Comparison of ENCODE assay signal across 1 fruit fly cellular context in the genomic region with DNA sequence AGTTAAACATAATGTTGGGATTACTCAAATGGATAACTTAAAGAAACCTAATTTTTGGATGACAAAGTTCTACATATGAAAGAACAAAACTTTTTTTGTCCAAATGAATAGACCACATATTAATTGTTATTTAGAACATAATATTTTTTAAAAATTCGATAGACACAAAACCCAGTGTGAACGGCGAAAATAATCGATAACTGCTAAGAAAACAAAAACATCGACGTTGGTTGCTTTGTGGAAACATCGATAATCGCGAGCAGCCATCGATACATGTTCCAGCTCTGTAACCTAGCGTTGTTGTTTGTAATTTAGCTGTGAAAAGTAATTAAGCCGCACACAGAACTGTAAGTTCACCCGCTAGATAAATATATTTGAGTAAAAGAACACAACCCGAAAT.
A peak's percentile ranks its signal among the peaks of the same experiment; 100 is the strongest.
TF ChIP-seq lines count a peak whose summit lies in the region.

A gene (plus strand): TSS at position 226 of the 400 bp plus-strand sequence.

TF ChIP-seq in whole organism, embryonic, 481 proteins besides CTCF, POLR2A, EP300 and RAD21 (continued from another document and continues in another):
- no peak for TF ChIP-seq CG11093 (GFP tag; IDR thresholded peaks at IDR 0.05; lab: Robert Waterston, UW)
- no peak for TF ChIP-seq CG3838 (GFP tag; optimal IDR thresholded peaks at IDR 0.05; lab: Kevin White, UChicago)
- TF ChIP-seq pfk (GFP tag; optimal IDR thresholded peaks at IDR 0.05; lab: Kevin White, UChicago), result no peak
- TF ChIP-seq TFAM (GFP tag; optimal IDR thresholded peaks at IDR 0.05; lab: Kevin White, UChicago), result no peak
- no peak for TF ChIP-seq CG31441 (GFP tag; IDR thresholded peaks at IDR 0.05; lab: Robert Waterston, UW)
- TF ChIP-seq danr (GFP tag; IDR thresholded peaks at IDR 0.05; lab: Robert Waterston, UW), result no peak
- peak; percentile 99 for TF ChIP-seq Opbp (GFP tag; IDR thresholded peaks at IDR 0.05; lab: Robert Waterston, UW; ENCODE audit: partially characterized antibody)
- TF ChIP-seq CG34422 (GFP tag; IDR thresholded peaks at IDR 0.05; lab: Robert Waterston, UW), result peak; percentile 6; the same call in 1 of the 3 replicates
- peak; percentile 59 for TF ChIP-seq row (GFP tag; IDR thresholded peaks at IDR 0.05; lab: Robert Waterston, UW)
- TF ChIP-seq CG7839 (tag; optimal IDR thresholded peaks at IDR 0.05; lab: Kevin White, UChicago), result no peak
- no peak for TF ChIP-seq CG18619 (GFP tag; optimal IDR thresholded peaks at IDR 0.05; lab: Kevin White, UChicago)
- no peak for TF ChIP-seq trh (GFP tag; optimal IDR thresholded peaks at IDR 0.05; lab: Kevin White, UChicago)
- no peak; the same call in 1 of the 2 replicates for TF ChIP-seq CG32532 (GFP tag; IDR thresholded peaks at IDR 0.05; lab: Robert Waterston, UW)
- TF ChIP-seq CG3995 (GFP tag; optimal IDR thresholded peaks at IDR 0.05; lab: Kevin White, UChicago), result peak; percentile 60
- TF ChIP-seq E2f2 (GFP tag; IDR thresholded peaks at IDR 0.05; lab: Robert Waterston, UW), result peak; percentile 72
- no peak for TF ChIP-seq tll (GFP tag; optimal IDR thresholded peaks at IDR 0.05; lab: Kevin White, UChicago)
- peak; percentile 99 for TF ChIP-seq CG34224 (GFP tag; IDR thresholded peaks at IDR 0.05; lab: Robert Waterston, UW; ENCODE audit: partially characterized antibody)
- TF ChIP-seq pb (GFP tag; optimal IDR thresholded peaks at IDR 0.05; lab: Kevin White, UChicago), result no peak
- TF ChIP-seq her (GFP tag; optimal IDR thresholded peaks at IDR 0.05; lab: Kevin White, UChicago), result no peak
- TF ChIP-seq CG7786 (GFP tag; optimal IDR thresholded peaks at IDR 0.05; lab: Kevin White, UChicago), result no peak
- peak; percentile 34 for TF ChIP-seq CG17829 (tag; optimal IDR thresholded peaks at IDR 0.05; lab: Kevin White, UChicago)
- TF ChIP-seq CG12155 (GFP tag; optimal IDR thresholded peaks at IDR 0.05; lab: Kevin White, UChicago), result no peak
- TF ChIP-seq fd102C (GFP tag; optimal IDR thresholded peaks at IDR 0.05; lab: Kevin White, UChicago), result no peak
- no peak for TF ChIP-seq CG11696 (GFP tag; IDR thresholded peaks at IDR 0.05; lab: Robert Waterston, UW)
- TF ChIP-seq Ssrp (tag; optimal IDR thresholded peaks at IDR 0.05; lab: Kevin White, UChicago), result no peak
- no peak for TF ChIP-seq Max (GFP tag; optimal IDR thresholded peaks at IDR 0.05; lab: Kevin White, UChicago)
- TF ChIP-seq CHES-1-like (GFP tag; optimal IDR thresholded peaks at IDR 0.05; lab: Kevin White, UChicago), result no peak
- no peak for TF ChIP-seq CG2678 (tag; optimal IDR thresholded peaks at IDR 0.05; lab: Kevin White, UChicago)
- no peak for TF ChIP-seq CG15269 (tag; optimal IDR thresholded peaks at IDR 0.05; lab: Kevin White, UChicago)
- peak; percentile 19 for TF ChIP-seq CG6254 (GFP tag; optimal IDR thresholded peaks at IDR 0.05; lab: Kevin White, UChicago)
- peak; percentile 41 for TF ChIP-seq phol (tag; optimal IDR thresholded peaks at IDR 0.05; lab: Kevin White, UChicago)
- no peak for TF ChIP-seq ci (GFP tag; IDR thresholded peaks at IDR 0.05; lab: Robert Waterston, UW)
- TF ChIP-seq CG14860 (GFP tag; IDR thresholded peaks at IDR 0.05; lab: Robert Waterston, UW; ENCODE audit: partially characterized antibody), result peak; percentile 99
- no peak for TF ChIP-seq NC2β (GFP tag; optimal IDR thresholded peaks at IDR 0.05; lab: Kevin White, UChicago)
- TF ChIP-seq Dip2 (GFP tag; IDR thresholded peaks at IDR 0.05; lab: Robert Waterston, UW), result no peak
- TF ChIP-seq onecut (GFP tag; IDR thresholded peaks at IDR 0.05; lab: Robert Waterston, UW), result no peak
- TF ChIP-seq exex (tag; optimal IDR thresholded peaks at IDR 0.05; lab: Kevin White, UChicago), result no peak
- TF ChIP-seq sima (GFP tag; optimal IDR thresholded peaks at IDR 0.05; lab: Kevin White, UChicago), result no peak
- no peak for TF ChIP-seq Adf1 (GFP tag; IDR thresholded peaks at IDR 0.05; lab: Robert Waterston, UW)
- no peak for TF ChIP-seq CG5245 (GFP tag; optimal IDR thresholded peaks at IDR 0.05; lab: Kevin White, UChicago)
- TF ChIP-seq kah (GFP tag; optimal IDR thresholded peaks at IDR 0.05; lab: Kevin White, UChicago), result no peak
- no peak for TF ChIP-seq CG6683 (GFP tag; optimal IDR thresholded peaks at IDR 0.05; lab: Kevin White, UChicago)
- no peak for TF ChIP-seq NC2α (GFP tag; optimal IDR thresholded peaks at IDR 0.05; lab: Kevin White, UChicago)
- no peak for TF ChIP-seq gt (GFP tag; IDR thresholded peaks at IDR 0.05; lab: Robert Waterston, UW)
- no peak for TF ChIP-seq gsb (GFP tag; IDR thresholded peaks at IDR 0.05; lab: Robert Waterston, UW)
- peak; percentile 35 for TF ChIP-seq Dek (tag; optimal IDR thresholded peaks at IDR 0.05; lab: Kevin White, UChicago)
- TF ChIP-seq ranshi (GFP tag; IDR thresholded peaks at IDR 0.05; lab: Robert Waterston, UW), result no peak
- no peak for TF ChIP-seq NK7.1 (GFP tag; optimal IDR thresholded peaks at IDR 0.05; lab: Kevin White, UChicago)
- peak; percentile 99 for TF ChIP-seq CG16813 (GFP tag; IDR thresholded peaks at IDR 0.05; lab: Robert Waterston, UW; ENCODE audit: partially characterized antibody)
- no peak for TF ChIP-seq Xbp1 (GFP tag; optimal IDR thresholded peaks at IDR 0.05; lab: Kevin White, UChicago)
- no peak for TF ChIP-seq Fer2 (tag; optimal IDR thresholded peaks at IDR 0.05; lab: Kevin White, UChicago)
- TF ChIP-seq peb (GFP tag; IDR thresholded peaks at IDR 0.05; lab: Robert Waterston, UW), result no peak
- no peak for TF ChIP-seq NFAT (GFP tag; IDR thresholded peaks at IDR 0.05; lab: Robert Waterston, UW)
- no peak for TF ChIP-seq odd (GFP tag; optimal IDR thresholded peaks at IDR 0.05; lab: Kevin White, UChicago)
- TF ChIP-seq CG4617 (GFP tag; optimal IDR thresholded peaks at IDR 0.05; lab: Kevin White, UChicago; ENCODE audit: borderline replicate concordance), result peak; percentile 14
- TF ChIP-seq CG12219 (GFP tag; optimal IDR thresholded peaks at IDR 0.05; lab: Kevin White, UChicago), result no peak
- TF ChIP-seq fd3F (GFP tag; optimal IDR thresholded peaks at IDR 0.05; lab: Kevin White, UChicago), result no peak
- TF ChIP-seq CG4282 (GFP tag; optimal IDR thresholded peaks at IDR 0.05; lab: Kevin White, UChicago), result no peak
- no peak for TF ChIP-seq z (GFP tag; IDR thresholded peaks at IDR 0.05; lab: Robert Waterston, UW)
- TF ChIP-seq CG6791 (GFP tag; IDR thresholded peaks at IDR 0.05; lab: Robert Waterston, UW; ENCODE audit: partially characterized antibody), result peak; percentile 100
- no peak for TF ChIP-seq dm (GFP tag; optimal IDR thresholded peaks at IDR 0.05; lab: Kevin White, UChicago)
- no peak for TF ChIP-seq CG14050 (GFP tag; IDR thresholded peaks at IDR 0.05; lab: Robert Waterston, UW)
- TF ChIP-seq bbx (GFP tag; IDR thresholded peaks at IDR 0.05; lab: Robert Waterston, UW; ENCODE audit: partially characterized antibody), result peak; percentile 100
- TF ChIP-seq cas (GFP tag; IDR thresholded peaks at IDR 0.05; lab: Robert Waterston, UW), result no peak
- peak; percentile 99 for TF ChIP-seq mld (GFP tag; IDR thresholded peaks at IDR 0.05; lab: Robert Waterston, UW; ENCODE audit: partially characterized antibody)
- no peak for TF ChIP-seq C15 (GFP tag; IDR thresholded peaks at IDR 0.05; lab: Robert Waterston, UW)
- no peak for TF ChIP-seq CG13123 (GFP tag; optimal IDR thresholded peaks at IDR 0.05; lab: Kevin White, UChicago)
- TF ChIP-seq Fer1 (GFP tag; optimal IDR thresholded peaks at IDR 0.05; lab: Kevin White, UChicago), result no peak
- no peak for TF ChIP-seq fd64A (GFP tag; optimal IDR thresholded peaks at IDR 0.05; lab: Kevin White, UChicago)
- TF ChIP-seq CG10267 (tag; optimal IDR thresholded peaks at IDR 0.05; lab: Kevin White, UChicago), result peak; percentile 19
- TF ChIP-seq Ptx1 (GFP tag; IDR thresholded peaks at IDR 0.05; lab: Robert Waterston, UW), result no peak
- peak; percentile 99 for TF ChIP-seq CG13287 (GFP tag; IDR thresholded peaks at IDR 0.05; lab: Robert Waterston, UW; ENCODE audit: partially characterized antibody)
- TF ChIP-seq Dref (GFP tag; IDR thresholded peaks at IDR 0.05; lab: Robert Waterston, UW), result peak; percentile 100
- TF ChIP-seq CG2712 (tag; optimal IDR thresholded peaks at IDR 0.05; lab: Kevin White, UChicago), result peak; percentile 36
- no peak for TF ChIP-seq tgo (GFP tag; IDR thresholded peaks at IDR 0.05; lab: Robert Waterston, UW)
- no peak for TF ChIP-seq H15 (GFP tag; IDR thresholded peaks at IDR 0.05; lab: Robert Waterston, UW)
- TF ChIP-seq CG2199 (GFP tag; IDR thresholded peaks at IDR 0.05; lab: Robert Waterston, UW), result no peak
- no peak for TF ChIP-seq shn (GFP tag; optimal IDR thresholded peaks at IDR 0.05; lab: Kevin White, UChicago)
- TF ChIP-seq unc-4 (GFP tag; IDR thresholded peaks at IDR 0.05; lab: Robert Waterston, UW; ENCODE audit: partially characterized antibody), result peak; percentile 99
- TF ChIP-seq ara (GFP tag; IDR thresholded peaks at IDR 0.05; lab: Robert Waterston, UW), result no peak
- no peak for TF ChIP-seq bab2 (GFP tag; optimal IDR thresholded peaks at IDR 0.05; lab: Kevin White, UChicago)
- no peak for TF ChIP-seq Kr (GFP tag; optimal IDR thresholded peaks at IDR 0.05; lab: Kevin White, UChicago)
- no peak for TF ChIP-seq Lim3 (GFP tag; IDR thresholded peaks at IDR 0.05; lab: Robert Waterston, UW)
- TF ChIP-seq dpn (GFP tag; optimal IDR thresholded peaks at IDR 0.05; lab: Kevin White, UChicago), result no peak
- TF ChIP-seq CG10979 (tag; optimal IDR thresholded peaks at IDR 0.05; lab: Kevin White, UChicago), result no peak
- TF ChIP-seq amos (GFP tag; IDR thresholded peaks at IDR 0.05; lab: Robert Waterston, UW; ENCODE audit: partially characterized antibody), result peak; percentile 99
- TF ChIP-seq CG6654 (GFP tag; optimal IDR thresholded peaks at IDR 0.05; lab: Kevin White, UChicago), result no peak
- TF ChIP-seq CG1832 (GFP tag; optimal IDR thresholded peaks at IDR 0.05; lab: Kevin White, UChicago), result no peak
- no peak for TF ChIP-seq gcm (GFP tag; optimal IDR thresholded peaks at IDR 0.05; lab: Kevin White, UChicago)
- peak; percentile 94 for TF ChIP-seq CG7357 (GFP tag; IDR thresholded peaks at IDR 0.05; lab: Robert Waterston, UW)
- TF ChIP-seq Abd-B (GFP tag; optimal IDR thresholded peaks at IDR 0.05; lab: Kevin White, UChicago), result no peak
- TF ChIP-seq E2f1 (GFP tag; IDR thresholded peaks at IDR 0.05; lab: Robert Waterston, UW), result no peak
- no peak for TF ChIP-seq az2 (GFP tag; optimal IDR thresholded peaks at IDR 0.05; lab: Kevin White, UChicago)
- peak; percentile 36 for TF ChIP-seq nmo (GFP tag; optimal IDR thresholded peaks at IDR 0.05; lab: Kevin White, UChicago)
- no peak for TF ChIP-seq kay (GFP tag; optimal IDR thresholded peaks at IDR 0.05; lab: Kevin White, UChicago)
- TF ChIP-seq CG18011 (GFP tag; optimal IDR thresholded peaks at IDR 0.05; lab: Kevin White, UChicago), result no peak
- peak; percentile 84 for TF ChIP-seq ssp (GFP tag; IDR thresholded peaks at IDR 0.05; lab: Robert Waterston, UW)
- no peak for TF ChIP-seq ERR (GFP tag; optimal IDR thresholded peaks at IDR 0.05; lab: Kevin White, UChicago)
- TF ChIP-seq Eip74EF (GFP tag; optimal IDR thresholded peaks at IDR 0.05; lab: Kevin White, UChicago), result no peak
- peak; percentile 100 for TF ChIP-seq CG7963 (GFP tag; IDR thresholded peaks at IDR 0.05; lab: Robert Waterston, UW; ENCODE audit: partially characterized antibody)
- no peak for TF ChIP-seq nerfin-1 (tag; optimal IDR thresholded peaks at IDR 0.05; lab: Kevin White, UChicago)
- no peak for TF ChIP-seq tin (GFP tag; optimal IDR thresholded peaks at IDR 0.05; lab: Kevin White, UChicago)
- TF ChIP-seq CG18476 (GFP tag; optimal IDR thresholded peaks at IDR 0.05; lab: Kevin White, UChicago), result no peak
- TF ChIP-seq sna (GFP tag; IDR thresholded peaks at IDR 0.05; lab: Robert Waterston, UW; ENCODE audit: partially characterized antibody), result peak; percentile 98
- TF ChIP-seq so (GFP tag; IDR thresholded peaks at IDR 0.05; lab: Robert Waterston, UW), result no peak
- TF ChIP-seq Hmx (GFP tag; optimal IDR thresholded peaks at IDR 0.05; lab: Kevin White, UChicago), result no peak
- TF ChIP-seq Sry-β (GFP tag; optimal IDR thresholded peaks at IDR 0.05; lab: Kevin White, UChicago), result no peak
- TF ChIP-seq emc (GFP tag; optimal IDR thresholded peaks at IDR 0.05; lab: Kevin White, UChicago), result no peak
- TF ChIP-seq CG8281 (tag; optimal IDR thresholded peaks at IDR 0.05; lab: Kevin White, UChicago), result no peak
- TF ChIP-seq CG11723 (GFP tag; optimal IDR thresholded peaks at IDR 0.05; lab: Kevin White, UChicago), result no peak
- TF ChIP-seq bsh (GFP tag; optimal IDR thresholded peaks at IDR 0.05; lab: Kevin White, UChicago), result no peak
- TF ChIP-seq gsb-n (tag; optimal IDR thresholded peaks at IDR 0.05; lab: Kevin White, UChicago), result no peak
- peak; percentile 83 for TF ChIP-seq CG17802 (tag; optimal IDR thresholded peaks at IDR 0.05; lab: Kevin White, UChicago)
- 0 out of 2 replicates have a peak, but pooled peaks have one; percentile 8 for TF ChIP-seq slbo (GFP tag; IDR thresholded peaks at IDR 0.05; lab: Robert Waterston, UW)
- TF ChIP-seq cg (GFP tag; optimal IDR thresholded peaks at IDR 0.05; lab: Kevin White, UChicago), result no peak
- no peak for TF ChIP-seq CG1529 (GFP tag; optimal IDR thresholded peaks at IDR 0.05; lab: Kevin White, UChicago)
- no peak for TF ChIP-seq Mad (GFP tag; optimal IDR thresholded peaks at IDR 0.05; lab: Kevin White, UChicago)
- no peak for TF ChIP-seq CG16863 (GFP tag; optimal IDR thresholded peaks at IDR 0.05; lab: Kevin White, UChicago)
- no peak for TF ChIP-seq Poxn (GFP tag; IDR thresholded peaks at IDR 0.05; lab: Robert Waterston, UW)
- no peak for TF ChIP-seq CG10366 (GFP tag; IDR thresholded peaks at IDR 0.05; lab: Robert Waterston, UW)
- TF ChIP-seq Gsc (GFP tag; IDR thresholded peaks at IDR 0.05; lab: Robert Waterston, UW), result no peak
- no peak for TF ChIP-seq repo (GFP tag; optimal IDR thresholded peaks at IDR 0.05; lab: Kevin White, UChicago)
- TF ChIP-seq Jarid2 (GFP tag; optimal IDR thresholded peaks at IDR 0.05; lab: Kevin White, UChicago), result no peak
- no peak for TF ChIP-seq CG1792 (GFP tag; optimal IDR thresholded peaks at IDR 0.05; lab: Kevin White, UChicago)
- peak; percentile 69 for TF ChIP-seq trem (tag; optimal IDR thresholded peaks at IDR 0.05; lab: Kevin White, UChicago)
- no peak for TF ChIP-seq CG12071 (GFP tag; optimal IDR thresholded peaks at IDR 0.05; lab: Kevin White, UChicago)
- peak; percentile 56 for TF ChIP-seq zen (tag; optimal IDR thresholded peaks at IDR 0.05; lab: Kevin White, UChicago)
- TF ChIP-seq CG8089 (GFP tag; optimal IDR thresholded peaks at IDR 0.05; lab: Kevin White, UChicago), result no peak
- TF ChIP-seq CG12236 (GFP tag; optimal IDR thresholded peaks at IDR 0.05; lab: Kevin White, UChicago), result no peak
- TF ChIP-seq klu (GFP tag; IDR thresholded peaks at IDR 0.05; lab: Robert Waterston, UW), result no peak
- no peak for TF ChIP-seq MTF-1 (GFP tag; optimal IDR thresholded peaks at IDR 0.05; lab: Kevin White, UChicago; ENCODE audit: borderline replicate concordance)
- TF ChIP-seq CG14441 (GFP tag; IDR thresholded peaks at IDR 0.05; lab: Robert Waterston, UW), result no peak
